Worm (Caenorhabditis elegans): ENCODE data around the gene sre-28.

DNA sequence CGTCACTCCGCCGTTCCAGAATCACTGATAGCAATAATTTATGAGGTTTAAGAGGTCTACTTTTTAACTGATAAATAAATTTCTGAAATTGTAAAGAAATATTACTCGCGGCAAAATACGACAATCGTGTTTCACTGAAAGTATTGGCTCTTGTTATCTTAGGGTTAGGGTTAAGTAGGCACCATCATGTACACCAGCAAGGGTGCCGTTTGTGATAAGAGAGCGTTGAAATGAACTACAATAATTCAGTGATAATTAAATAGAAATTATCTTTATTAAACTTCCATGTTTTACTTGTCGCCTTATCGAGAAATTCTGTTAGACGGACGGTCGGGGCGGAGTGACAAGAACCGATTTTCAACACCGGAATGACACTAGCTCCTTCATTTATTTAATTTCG is 18.5 kb upstream of the sre-28 start:
- TF ChIP-seq pha-4 (tag; optimal IDR thresholded peaks at IDR 0.05) (peak; percentile 4), nhr-77 (tag; optimal IDR thresholded peaks at IDR 0.05) (no peak), ztf-11 (tag; optimal IDR thresholded peaks at IDR 0.05) (no peak), nhr-237 (tag; optimal IDR thresholded peaks at IDR 0.05) (no peak), ceh-82 (tag; optimal IDR thresholded peaks at IDR 0.05) (no peak), ama-1 (optimal IDR thresholded peaks at IDR 0.05) (no peak), egl-27 (tag; optimal IDR thresholded peaks at IDR 0.05) (no peak), lin-15B (tag; optimal IDR thresholded peaks at IDR 0.05) (no peak), lin-39 (tag; optimal IDR thresholded peaks at IDR 0.05) (no peak), tbx-2 (tag; optimal IDR thresholded peaks at IDR 0.05) (no peak), nhr-11 (tag; optimal IDR thresholded peaks at IDR 0.05) (no peak), fos-1 (tag; optimal IDR thresholded peaks at IDR 0.05) (no peak)
